Worm (Caenorhabditis elegans) whole organism, L4 larva: ENCODE measurements around the gene nspc-20.

Source experiments
- F37D6.2 ChIP-seq: sonication (generic microtip); optimal IDR thresholded peaks from 2 replicates; lab custom pipeline; 2016; ENCODE audit warnings: mild to moderate bottlenecking, missing genetic modification characterization, missing compliant biosample characterization
- F44E2.7 ChIP-seq: fragments of 200-800 bp; sonication (Bioruptor generic); IDR thresholded peaks from 2 replicates; pipeline ENCODE4 v2.1.2; 2022; ENCODE audit warnings: missing genetic modification characterization, missing compliant biosample characterization
- F49E8.2 ChIP-seq: sonication (generic microtip); optimal IDR thresholded peaks from 2 replicates; lab custom pipeline; 2016; ENCODE audit warnings: missing compliant biosample characterization, mild to moderate bottlenecking, missing genetic modification characterization, borderline replicate concordance
- T20F7.1 ChIP-seq: fragments of 200-800 bp; sonication (Bioruptor generic); optimal IDR thresholded peaks from 2 replicates; lab custom pipeline; 2018; ENCODE audit warnings: mild to moderate bottlenecking, missing genetic modification characterization, missing compliant biosample characterization
- Y48G9A.11 ChIP-seq: fragments of 200-800 bp; sonication (Bioruptor generic); IDR thresholded peaks from 2 replicates; pipeline ENCODE4 v1.3.6; 2022; ENCODE audit warnings: missing genetic modification reagents, missing genetic modification characterization, missing compliant biosample characterization
- ZK337.2 ChIP-seq: fragments of 200-800 bp; sonication (Bioruptor generic); IDR thresholded peaks from 2 replicates; pipeline ENCODE4 v1.3.6; 2022; ENCODE audit warnings: missing genetic modification reagents, missing genetic modification characterization, missing compliant biosample characterization
- aly-2 ChIP-seq: sonication (generic microtip); optimal IDR thresholded peaks from 2 replicates; lab custom pipeline; 2018; ENCODE audit warnings: missing biosample characterization, missing genetic modification characterization
- arid-1 ChIP-seq: fragments of 200-800 bp; sonication (Bioruptor generic); conservative IDR thresholded peaks from 2 replicates; pipeline ENCODE4 v1.3.6; 2022; ENCODE audit warnings: missing genetic modification reagents, missing genetic modification characterization, missing compliant biosample characterization
- ceh-20 ChIP-seq: fragments of 200-800 bp; sonication (Bioruptor generic); IDR thresholded peaks from 2 replicates; pipeline ENCODE4 v1.3.6; 2022; ENCODE audit warnings: missing genetic modification reagents, missing genetic modification characterization, missing compliant biosample characterization
- ceh-28 ChIP-seq: fragments of 150-350 bp; optimal IDR thresholded peaks from 2 replicates; lab custom pipeline; 2014; ENCODE audit warnings: missing biosample characterization, missing genetic modification reagents, missing genetic modification characterization
- ceh-32 ChIP-seq: sonication (generic microtip); optimal IDR thresholded peaks from 2 replicates; lab custom pipeline; 2016; ENCODE audit warnings: mild to moderate bottlenecking, missing genetic modification characterization, missing compliant biosample characterization; ENCODE audit not compliant: poor library complexity
- ceh-82 ChIP-seq: sonication (generic microtip); optimal IDR thresholded peaks from 2 replicates; lab custom pipeline; 2017; ENCODE audit warnings: missing biosample characterization, missing genetic modification characterization
- cey-2 ChIP-seq: sonication (generic microtip); optimal IDR thresholded peaks from 3 replicates; lab custom pipeline; 2017; ENCODE audit warnings: missing genetic modification characterization, mild to moderate bottlenecking, missing compliant biosample characterization, antibody characterized with exemption, borderline replicate concordance; ENCODE audit not compliant: insufficient read depth
- ctbp-1 ChIP-seq: fragments of 200-800 bp; sonication (Bioruptor generic); IDR thresholded peaks from 2 replicates; pipeline ENCODE4 v1.3.6; 2022; ENCODE audit warnings: missing genetic modification reagents, missing genetic modification characterization, missing compliant biosample characterization
- daf-12 ChIP-seq: fragments of 150-350 bp; optimal IDR thresholded peaks from 2 replicates; lab custom pipeline; 2014; ENCODE audit warnings: missing biosample characterization, missing genetic modification reagents, missing genetic modification characterization
- daf-16 ChIP-seq, 3 experiments: sonication (generic microtip); optimal IDR thresholded peaks; 2 replicates each; lab custom pipeline; 2016 to 2017; ENCODE audit warnings: missing genetic modification characterization in 3 of 3, missing genetic modification reagents in 3 of 3, mild to moderate bottlenecking in 2 of 3, missing compliant biosample characterization in 2 of 3, missing biosample characterization in 1 of 3, moderate library complexity in 1 of 3
- dmd-8 ChIP-seq: fragments of 200-800 bp; sonication (Bioruptor generic); IDR thresholded peaks from 2 replicates; pipeline ENCODE4 v1.3.6; 2022; ENCODE audit warnings: missing genetic modification characterization, missing compliant biosample characterization
- duxl-1 ChIP-seq: sonication (generic microtip); optimal IDR thresholded peaks from 2 replicates; lab custom pipeline; 2016; ENCODE audit warnings: mild to moderate bottlenecking, missing genetic modification characterization, moderate library complexity, missing compliant biosample characterization; ENCODE audit not compliant: poor library complexity
- egl-27 ChIP-seq: sonication (generic microtip); optimal IDR thresholded peaks from 3 replicates; lab custom pipeline; 2017; ENCODE audit warnings: missing biosample characterization, missing genetic modification reagents, missing genetic modification characterization
- gei-8 ChIP-seq: fragments of 200-800 bp; sonication (Bioruptor generic); optimal IDR thresholded peaks from 2 replicates; lab custom pipeline; 2018; ENCODE audit warnings: mild to moderate bottlenecking, missing genetic modification characterization, missing compliant biosample characterization
- jun-1 ChIP-seq: fragments of 150-350 bp; optimal IDR thresholded peaks from 2 replicates; lab custom pipeline; 2014; ENCODE audit warnings: missing biosample characterization, missing genetic modification reagents, missing genetic modification characterization
- lin-1 ChIP-seq: fragments of 200-800 bp; sonication (Bioruptor generic); IDR thresholded peaks from 2 replicates; pipeline ENCODE4 v1.3.6; 2022; ENCODE audit warnings: missing genetic modification reagents, missing genetic modification characterization, missing compliant biosample characterization
- lin-13 ChIP-seq: fragments of 150-350 bp; optimal IDR thresholded peaks from 2 replicates; lab custom pipeline; 2014; ENCODE audit warnings: missing biosample characterization, missing genetic modification reagents, missing genetic modification characterization
- lin-29 ChIP-seq: fragments of 200-800 bp; sonication (Bioruptor generic); IDR thresholded peaks from 2 replicates; pipeline ENCODE4 v1.3.6; 2022; ENCODE audit warnings: missing genetic modification reagents, missing genetic modification characterization, missing compliant biosample characterization
- lin-39 ChIP-seq: fragments of 150-350 bp; optimal IDR thresholded peaks from 2 replicates; lab custom pipeline; 2014; ENCODE audit warnings: missing biosample characterization, missing genetic modification reagents, missing genetic modification characterization
- lir-3 ChIP-seq: sonication (generic microtip); optimal IDR thresholded peaks from 2 replicates; lab custom pipeline; 2016; ENCODE audit warnings: mild to moderate bottlenecking, missing genetic modification characterization, missing compliant biosample characterization
- madf-5 ChIP-seq, 2 experiments: fragments of 200-800 bp; sonication (Bioruptor generic); IDR thresholded peaks; 2 replicates each; pipeline ENCODE4 v1.3.6; 2022; ENCODE audit warnings: missing compliant biosample characterization in 2 of 2, missing genetic modification characterization in 2 of 2
- madf-9 ChIP-seq: fragments of 200-800 bp; sonication (Bioruptor generic); conservative IDR thresholded peaks from 2 replicates; pipeline ENCODE4 v1.3.6; 2022; ENCODE audit warnings: missing genetic modification reagents, missing genetic modification characterization, missing compliant biosample characterization
- mdl-1 ChIP-seq, 2 experiments: fragments of 150-350 bp in 1 of 2; sonication (generic microtip) in 1 of 2; optimal IDR thresholded peaks; 2 replicates each; lab custom pipeline; 2014 to 2017; ENCODE audit warnings: missing biosample characterization in 2 of 2, missing genetic modification characterization in 2 of 2
- mxl-3 ChIP-seq: fragments of 200-800 bp; sonication (Bioruptor generic); optimal IDR thresholded peaks from 2 replicates; lab custom pipeline; 2018; ENCODE audit warnings: mild to moderate bottlenecking, missing genetic modification characterization, missing compliant biosample characterization
- nhr-10 ChIP-seq: fragments of 150-350 bp; optimal IDR thresholded peaks from 2 replicates; lab custom pipeline; 2014; ENCODE audit warnings: missing biosample characterization, missing genetic modification characterization
- nhr-111 ChIP-seq: fragments of 200-800 bp; sonication (Bioruptor generic); optimal IDR thresholded peaks from 2 replicates; lab custom pipeline; 2018; ENCODE audit warnings: mild to moderate bottlenecking, missing genetic modification characterization, missing compliant biosample characterization
- nhr-41 ChIP-seq: fragments of 200-800 bp; sonication (Bioruptor generic); IDR thresholded peaks from 2 replicates; pipeline ENCODE4 v1.3.6; 2022; ENCODE audit warnings: missing genetic modification reagents, missing genetic modification characterization, missing compliant biosample characterization
- nhr-48 ChIP-seq: sonication (generic microtip); optimal IDR thresholded peaks from 2 replicates; lab custom pipeline; 2016; ENCODE audit warnings: mild to moderate bottlenecking, missing genetic modification characterization, missing compliant biosample characterization
- nhr-77 ChIP-seq: fragments of 150-350 bp; optimal IDR thresholded peaks from 2 replicates; lab custom pipeline; 2014; ENCODE audit warnings: missing biosample characterization, missing genetic modification characterization
- php-3 ChIP-seq: fragments of 200-800 bp; sonication (Bioruptor generic); IDR thresholded peaks from 2 replicates; pipeline ENCODE4 v1.3.6; 2022; ENCODE audit warnings: missing genetic modification reagents, missing genetic modification characterization, missing compliant biosample characterization
- pqm-1 ChIP-seq: sonication (generic microtip); optimal IDR thresholded peaks from 2 replicates; lab custom pipeline; 2017; ENCODE audit warnings: missing biosample characterization, missing genetic modification characterization
- saeg-2 ChIP-seq: fragments of 200-800 bp; sonication (Bioruptor generic); IDR thresholded peaks from 2 replicates; pipeline ENCODE4 v1.3.6; 2022; ENCODE audit warnings: missing genetic modification reagents, missing genetic modification characterization, missing compliant biosample characterization
- sdz-12 ChIP-seq: fragments of 200-800 bp; sonication (Bioruptor generic); optimal IDR thresholded peaks from 2 replicates; lab custom pipeline; 2018; ENCODE audit warnings: mild to moderate bottlenecking, missing genetic modification characterization, missing compliant biosample characterization
- spr-3 ChIP-seq: fragments of 200-800 bp; sonication (Bioruptor generic); optimal IDR thresholded peaks from 2 replicates; lab custom pipeline; 2018; ENCODE audit warnings: mild to moderate bottlenecking, missing genetic modification characterization, missing compliant biosample characterization
- tra-1 ChIP-seq: fragments of 200-800 bp; sonication (Bioruptor generic); IDR thresholded peaks from 2 replicates; pipeline ENCODE4 v1.3.6; 2022; ENCODE audit warnings: missing genetic modification reagents, missing genetic modification characterization, missing compliant biosample characterization
- unc-130 ChIP-seq: sonication (generic microtip); optimal IDR thresholded peaks from 2 replicates; lab custom pipeline; 2016; ENCODE audit warnings: missing genetic modification reagents, missing genetic modification characterization, missing compliant biosample characterization
- unc-39 ChIP-seq: sonication (generic microtip); optimal IDR thresholded peaks from 2 replicates; lab custom pipeline; 2017; ENCODE audit warnings: missing biosample characterization, missing genetic modification characterization
- zfp-2 ChIP-seq: sonication (generic microtip); optimal IDR thresholded peaks from 2 replicates; lab custom pipeline; 2016; ENCODE audit warnings: mild to moderate bottlenecking, missing genetic modification characterization, missing compliant biosample characterization
- zfp-3 ChIP-seq: fragments of 200-800 bp; sonication (Bioruptor generic); conservative IDR thresholded peaks from 2 replicates; pipeline ENCODE4 v1.3.6; 2022; ENCODE audit warnings: missing genetic modification reagents, missing genetic modification characterization, missing compliant biosample characterization
- zip-2 ChIP-seq: fragments of 150-350 bp; optimal IDR thresholded peaks from 2 replicates; lab custom pipeline; 2014; ENCODE audit warnings: missing biosample characterization, missing genetic modification characterization
- ztf-11 ChIP-seq: fragments of 150-350 bp; optimal IDR thresholded peaks from 2 replicates; lab custom pipeline; 2014; ENCODE audit warnings: missing biosample characterization, missing genetic modification characterization
- ztf-7 ChIP-seq: fragments of 150-350 bp; optimal IDR thresholded peaks from 2 replicates; lab custom pipeline; 2014; ENCODE audit warnings: missing biosample characterization, missing genetic modification characterization

nspc-20 gene

DNA sequence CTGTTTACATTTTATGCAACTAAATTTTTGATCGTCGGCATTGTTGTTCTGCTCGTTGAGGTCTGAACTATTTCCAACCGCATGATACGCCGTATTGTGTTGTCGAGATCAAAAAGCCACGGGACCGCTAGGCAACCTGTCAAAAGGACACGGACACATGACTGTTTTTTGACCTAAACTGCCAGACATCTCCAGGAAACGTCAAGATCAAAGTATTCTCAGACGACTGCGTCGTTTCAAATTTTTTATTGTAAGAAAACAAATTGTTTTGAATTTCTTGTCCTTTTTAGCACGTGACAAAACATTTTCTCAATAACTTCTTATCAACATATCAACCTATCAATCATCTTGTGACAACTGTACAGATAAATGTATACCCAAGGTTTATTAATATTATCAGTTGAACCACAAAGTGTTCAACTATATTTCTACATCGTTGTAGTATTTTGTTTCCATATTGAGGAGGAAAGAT, 27.9 kb downstream of the nspc-20 start (continued):
- peak; percentile 96 for TF ChIP-seq ceh-20
- TF ChIP-seq zfp-3, result peak; percentile 14; the same call in 1 of the 2 replicates

DNA sequence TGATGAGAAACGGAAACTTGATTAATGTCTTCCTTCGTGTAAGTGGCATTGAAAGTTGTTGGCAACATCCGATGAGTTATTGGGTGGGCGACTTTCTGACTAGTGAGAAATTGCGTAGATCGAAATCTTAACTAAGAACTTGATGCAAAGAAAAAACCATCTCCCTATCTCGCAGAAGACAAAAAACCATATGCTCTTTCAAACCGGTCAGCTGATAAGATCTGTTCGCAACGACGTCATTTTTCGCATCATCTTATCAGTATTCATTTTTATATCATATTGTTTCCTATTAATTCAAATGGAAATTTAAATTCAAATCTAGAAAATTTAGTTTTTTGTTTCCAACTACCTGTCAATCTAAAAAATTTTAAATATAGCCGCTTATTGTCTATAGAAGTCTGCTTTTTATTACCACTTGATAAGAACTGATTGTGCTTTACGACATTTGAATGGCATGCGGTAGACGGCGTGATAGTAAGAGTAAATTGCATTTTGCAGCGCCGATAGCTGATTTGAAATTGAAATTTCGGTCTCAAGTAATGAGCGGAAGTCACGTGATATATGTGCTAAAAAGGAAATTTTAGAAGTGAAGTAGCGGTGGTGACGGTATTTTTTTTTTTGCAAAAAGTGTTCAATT, 29.5 kb downstream of the nspc-20 start:
- no peak for TF ChIP-seq arid-1 (GFP tag; lab: Robert Waterston, UW)
- TF ChIP-seq lin-1, result peak; percentile 86
- no peak for TF ChIP-seq zfp-2 (tag; lab: Kevin White, UChicago)
- TF ChIP-seq jun-1 (tag; lab: Kevin White, UChicago), result no peak
- no peak for TF ChIP-seq unc-39 (tag; lab: Kevin White, UChicago)
- peak; percentile 91 for TF ChIP-seq nhr-48 (tag; lab: Kevin White, UChicago)
- TF ChIP-seq egl-27 (tag; lab: Kevin White, UChicago), result no peak
- TF ChIP-seq saeg-2 (GFP tag; lab: Robert Waterston, UW), result peak; percentile 88
- no peak for TF ChIP-seq ceh-82 (tag; lab: Kevin White, UChicago)
- TF ChIP-seq lin-13 (GFP tag; lab: Kevin White, UChicago), result no peak
- no peak for TF ChIP-seq cey-2
- TF ChIP-seq mdl-1 (tag; optimal IDR thresholded peaks at IDR 0.05; lab: Kevin White, UChicago), result peak in 1 of 2 experiments; percentile 62
- TF ChIP-seq madf-5 (GFP tag; IDR thresholded peaks at IDR 0.05; lab: Robert Waterston, UW), result no peak
- TF ChIP-seq lir-3 (tag; lab: Kevin White, UChicago), result no peak
- peak; percentile 99 for TF ChIP-seq php-3 (GFP tag; lab: Robert Waterston, UW)
- TF ChIP-seq sdz-12 (GFP tag; lab: Kevin White, UChicago), result no peak
- TF ChIP-seq daf-16 (GFP tag; optimal IDR thresholded peaks at IDR 0.05; lab: Kevin White, UChicago), result peak in 1 of 2 experiments; percentile 93
- TF ChIP-seq daf-16 (tag; optimal IDR thresholded peaks at IDR 0.05; lab: Kevin White, UChicago), result peak; percentile 65
- TF ChIP-seq ceh-28 (tag; lab: Kevin White, UChicago), result no peak
- TF ChIP-seq dmd-8 (GFP tag; lab: Robert Waterston, UW), result no peak
- no peak for TF ChIP-seq ceh-32
- TF ChIP-seq duxl-1 (tag; lab: Kevin White, UChicago), result no peak
- TF ChIP-seq zfp-3, result no peak
- TF ChIP-seq nhr-41 (GFP tag; lab: Robert Waterston, UW), result no peak
- TF ChIP-seq nhr-111 (GFP tag; lab: Kevin White, UChicago), result no peak
- TF ChIP-seq mxl-3 (GFP tag; lab: Kevin White, UChicago), result no peak
- no peak for TF ChIP-seq F44E2.7 (GFP tag; lab: Robert Waterston, UW)
- no peak for TF ChIP-seq Y48G9A.11 (GFP tag; lab: Robert Waterston, UW)
- TF ChIP-seq F49E8.2, result no peak
- TF ChIP-seq ztf-11, result no peak
- peak; percentile 79 for TF ChIP-seq nhr-77 (tag; lab: Kevin White, UChicago)
- no peak for TF ChIP-seq aly-2
- no peak for TF ChIP-seq madf-9 (GFP tag; lab: Robert Waterston, UW)
- TF ChIP-seq tra-1 (GFP tag; lab: Robert Waterston, UW), result peak; percentile 99
- peak; percentile 69 for TF ChIP-seq pqm-1 (tag; lab: Kevin White, UChicago)
- peak; percentile 2 for TF ChIP-seq ztf-7 (tag; lab: Kevin White, UChicago)
- TF ChIP-seq ctbp-1, result no peak
- TF ChIP-seq lin-29 (GFP tag; lab: Robert Waterston, UW), result no peak
- TF ChIP-seq lin-39, result no peak
- peak; percentile 94 for TF ChIP-seq gei-8 (GFP tag; lab: Kevin White, UChicago)
- no peak for TF ChIP-seq nhr-10 (tag; lab: Kevin White, UChicago)
- TF ChIP-seq T20F7.1 (GFP tag; lab: Kevin White, UChicago), result peak; percentile 54
- TF ChIP-seq daf-12, result no peak
- TF ChIP-seq unc-130 (GFP tag; lab: Kevin White, UChicago), result no peak
- no peak for TF ChIP-seq F37D6.2 (tag; lab: Kevin White, UChicago)
- TF ChIP-seq zip-2 (tag; lab: Kevin White, UChicago), result no peak
- TF ChIP-seq ZK337.2 (GFP tag; lab: Robert Waterston, UW), result no peak
- TF ChIP-seq spr-3 (GFP tag; lab: Kevin White, UChicago), result no peak
